Worm (Caenorhabditis elegans): ENCODE results near the gene dhs-20.

The dhs-20 gene

ce11 chrV:11554260-11554659, 50.1 kb downstream of the dhs-20 start, which contains the start of gene duo-1:
Gene duo-1, plus strand, starts transcription at chrV:11554630.
- TF ChIP-seq R02D3.7 (tag; optimal IDR thresholded peaks at IDR 0.05) (no peak), F13H6.1 (tag; optimal IDR thresholded peaks at IDR 0.05) (no peak), unc-62 (GFP tag; optimal IDR thresholded peaks at IDR 0.05) (no peak), nhr-10 (tag; optimal IDR thresholded peaks at IDR 0.05) (no peak), egl-27 (tag; optimal IDR thresholded peaks at IDR 0.05) (no peak), sma-9 (GFP tag; optimal IDR thresholded peaks at IDR 0.05) (no peak), sma-9 (tag; optimal IDR thresholded peaks at IDR 0.05) (no peak)

DNA sequence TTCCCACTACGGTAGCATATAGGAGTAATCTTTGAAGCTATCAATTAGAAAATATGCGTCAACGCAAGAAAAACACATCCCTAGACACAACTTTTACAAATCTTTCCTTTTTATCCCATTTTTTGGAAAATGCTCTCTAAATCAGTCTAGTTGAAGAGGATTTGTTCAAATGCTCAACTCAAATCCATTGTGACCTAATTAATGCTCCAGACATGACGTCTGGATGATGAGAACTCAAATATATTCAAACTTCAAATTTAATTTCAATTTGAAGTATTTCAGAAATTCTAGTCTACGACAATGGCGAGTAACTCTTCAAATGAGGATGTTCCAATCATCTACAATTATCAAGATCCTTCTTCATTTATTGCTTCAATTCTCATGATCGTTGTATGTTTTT, 52.0 kb downstream of the dhs-20 start, which contains the start of gene srx-85:
Gene srx-85, plus strand, starts transcription at position 301 of the 400 bp plus-strand sequence.
- TF ChIP-seq nhr-77 (tag; optimal IDR thresholded peaks at IDR 0.05): no peak
- no peak for TF ChIP-seq gmeb-1 (tag; optimal IDR thresholded peaks at IDR 0.05)
- no peak for TF ChIP-seq ztf-4 (tag; optimal IDR thresholded peaks at IDR 0.05)
- no peak for TF ChIP-seq lin-13 (GFP tag; optimal IDR thresholded peaks at IDR 0.05)
- TF ChIP-seq nhr-11 (tag; optimal IDR thresholded peaks at IDR 0.05): no peak
- no peak for TF ChIP-seq R02D3.7 (tag; optimal IDR thresholded peaks at IDR 0.05)
- TF ChIP-seq egl-27 (tag; optimal IDR thresholded peaks at IDR 0.05): no peak
- TF ChIP-seq lsy-2 (tag; optimal IDR thresholded peaks at IDR 0.05): no peak
- TF ChIP-seq sma-3 (GFP tag; optimal IDR thresholded peaks at IDR 0.05): no peak
- no peak for TF ChIP-seq alr-1 (tag; optimal IDR thresholded peaks at IDR 0.05)
- TF ChIP-seq dmd-4 (tag; optimal IDR thresholded peaks at IDR 0.05): no peak
- TF ChIP-seq Y55F3AM.14 (GFP tag; optimal IDR thresholded peaks at IDR 0.05): no peak
- TF ChIP-seq aly-2 (tag; optimal IDR thresholded peaks at IDR 0.05): no peak
- no peak for TF ChIP-seq sma-9 (GFP tag; optimal IDR thresholded peaks at IDR 0.05)
- TF ChIP-seq sma-9 (tag; optimal IDR thresholded peaks at IDR 0.05): no peak
- no peak for TF ChIP-seq nhr-12 (tag; optimal IDR thresholded peaks at IDR 0.05)
- TF ChIP-seq ceh-82 (tag; optimal IDR thresholded peaks at IDR 0.05): no peak
- TF ChIP-seq lin-11 (tag; optimal IDR thresholded peaks at IDR 0.05): no peak
- TF ChIP-seq nhr-25 (tag; optimal IDR thresholded peaks at IDR 0.05): no peak
- no peak for TF ChIP-seq skn-1 (tag; optimal IDR thresholded peaks at IDR 0.05)

Data from whole organism, L2 larva.